Fruit fly (Drosophila melanogaster) whole organism, pupa: ENCODE results near the gene CG11841.

Source experiments
- CG10348 ChIP-seq: fragments of 200-800 bp; sonication (Bioruptor generic); IDR thresholded peaks from 2 replicates; pipeline ENCODE4 v1.3.6; 2022; ENCODE audit warnings: missing biosample characterization, missing genetic modification characterization
- CG12605 ChIP-seq: fragments of 200-800 bp; sonication (Bioruptor generic); IDR thresholded peaks from 2 replicates; pipeline ENCODE4 v1.3.6; 2022; ENCODE audit warnings: missing biosample characterization, missing genetic modification characterization
- CG13204 ChIP-seq: fragments of 200-800 bp; sonication (Bioruptor generic); optimal IDR thresholded peaks from 2 replicates; lab custom pipeline; 2018; ENCODE audit warnings: missing biosample characterization, mild to moderate bottlenecking, missing genetic modification characterization, moderate library complexity
- CG14655 ChIP-seq: fragments of 200-800 bp; sonication (Bioruptor generic); optimal IDR thresholded peaks from 3 replicates; lab custom pipeline; 2017; ENCODE audit warnings: mild to moderate bottlenecking, missing biosample characterization, missing genetic modification reagents, missing genetic modification characterization
- CG15710 ChIP-seq: fragments of 200-800 bp; sonication (Bioruptor generic); optimal IDR thresholded peaks from 2 replicates; lab custom pipeline; 2018; ENCODE audit warnings: missing biosample characterization, mild to moderate bottlenecking, missing genetic modification characterization, moderate library complexity
- CG17806 ChIP-seq: fragments of 200-800 bp; sonication (Bioruptor generic); optimal IDR thresholded peaks from 2 replicates; lab custom pipeline; 2018; ENCODE audit warnings: missing biosample characterization, mild to moderate bottlenecking, missing genetic modification characterization, moderate library complexity
- CG32121 ChIP-seq: fragments of 200-800 bp; sonication (Bioruptor generic); IDR thresholded peaks from 2 replicates; pipeline ENCODE4 v1.3.6; 2022; ENCODE audit warnings: missing biosample characterization, missing genetic modification characterization
- CG34367 ChIP-seq: fragments of 200-800 bp; sonication (Bioruptor generic); optimal IDR thresholded peaks from 2 replicates; lab custom pipeline; 2018; ENCODE audit warnings: missing biosample characterization, mild to moderate bottlenecking, missing genetic modification characterization
- CG4496 ChIP-seq: fragments of 200-800 bp; sonication (Bioruptor generic); IDR thresholded peaks from 3 replicates; pipeline ENCODE4 v1.3.6; 2022; ENCODE audit warnings: missing biosample characterization, missing genetic modification characterization
- CG8159 ChIP-seq: fragments of 200-800 bp; sonication (Bioruptor generic); optimal IDR thresholded peaks from 3 replicates; lab custom pipeline; 2018; ENCODE audit warnings: missing biosample characterization, mild to moderate bottlenecking, missing genetic modification characterization, moderate library complexity
- CG8301 ChIP-seq: fragments of 200-800 bp; sonication (Bioruptor generic); optimal IDR thresholded peaks from 2 replicates; lab custom pipeline; 2018; ENCODE audit warnings: missing biosample characterization, mild to moderate bottlenecking, missing genetic modification characterization
- CG9948 ChIP-seq: fragments of 200-800 bp; sonication (Bioruptor generic); optimal IDR thresholded peaks from 2 replicates; lab custom pipeline; 2018; ENCODE audit warnings: missing biosample characterization, mild to moderate bottlenecking, missing genetic modification characterization, moderate library complexity
- D1 ChIP-seq: fragments of 200-800 bp; sonication (Bioruptor generic); optimal IDR thresholded peaks from 2 replicates; lab custom pipeline; 2018; ENCODE audit warnings: missing biosample characterization, mild to moderate bottlenecking, missing genetic modification characterization, moderate library complexity
- EcR ChIP-seq: fragments of 200-800 bp; sonication (Bioruptor generic); optimal IDR thresholded peaks from 3 replicates; lab custom pipeline; 2019; ENCODE audit warnings: missing biosample characterization, missing genetic modification characterization, mild to moderate bottlenecking, moderate library complexity, missing genetic modification reagents
- Ets98B ChIP-seq: fragments of 200-800 bp; sonication (Bioruptor generic); IDR thresholded peaks from 2 replicates; pipeline ENCODE4 v1.3.6; 2022; ENCODE audit warnings: missing biosample characterization, missing genetic modification characterization
- Pif1A ChIP-seq: fragments of 200-800 bp; sonication (Bioruptor generic); optimal IDR thresholded peaks from 3 replicates; lab custom pipeline; 2016; ENCODE audit warnings: missing biosample characterization, missing genetic modification characterization
- Pif1B ChIP-seq: fragments of 200-800 bp; sonication (Bioruptor generic); optimal IDR thresholded peaks from 3 replicates; lab custom pipeline; 2016; ENCODE audit warnings: missing biosample characterization, missing genetic modification characterization
- Snoo ChIP-seq: fragments of 200-800 bp; sonication (Bioruptor generic); optimal IDR thresholded peaks from 3 replicates; lab custom pipeline; 2017; ENCODE audit warnings: missing biosample characterization, mild to moderate bottlenecking, missing genetic modification characterization, inconsistent platforms
- fd96Ca ChIP-seq: fragments of 200-800 bp; sonication (Bioruptor generic); IDR thresholded peaks from 3 replicates; pipeline ENCODE4 v1.3.6; 2022; ENCODE audit warnings: missing biosample characterization, missing genetic modification characterization
- gl ChIP-seq: fragments of 200-800 bp; sonication (Bioruptor generic); optimal IDR thresholded peaks from 2 replicates; lab custom pipeline; 2018; ENCODE audit warnings: missing biosample characterization, mild to moderate bottlenecking, missing genetic modification characterization
- rn ChIP-seq: fragments of 200-800 bp; sonication (Bioruptor generic); IDR thresholded peaks from 2 replicates; pipeline ENCODE4 v1.3.6; 2022; ENCODE audit warnings: missing biosample characterization, missing genetic modification characterization

CG11841 gene

DNA sequence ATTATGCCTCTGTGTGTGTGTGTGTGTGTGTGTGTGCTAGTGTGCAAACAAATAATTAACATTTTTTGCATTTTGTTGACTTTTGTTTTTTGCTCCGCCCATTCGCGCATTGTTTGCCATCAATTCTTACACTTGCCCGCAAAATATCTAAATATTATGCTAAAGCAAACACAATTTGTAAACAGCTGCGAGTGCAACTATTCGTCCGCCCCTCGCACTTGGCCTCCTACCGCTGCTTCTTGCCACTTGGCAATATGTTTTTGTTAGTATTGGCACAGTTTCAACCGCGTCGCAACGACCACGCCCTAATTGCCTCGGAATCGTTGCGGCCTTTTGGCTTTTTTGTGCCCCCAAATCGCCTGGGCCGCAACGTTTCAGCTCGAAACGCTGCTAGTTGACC lies 26.7 kb downstream of the CG11841 start:
- peak; percentile 63; the same call in 1 of the 2 replicates for TF ChIP-seq CG32121 (GFP tag; lab: Robert Waterston, UW)
- TF ChIP-seq CG34367 (tag; lab: Kevin White, UChicago): no peak
- TF ChIP-seq Pif1B (GFP tag; lab: Kevin White, UChicago): no peak
- TF ChIP-seq D1 (tag; lab: Kevin White, UChicago): no peak
- TF ChIP-seq Ets98B (GFP tag; lab: Robert Waterston, UW): no peak

DNA sequence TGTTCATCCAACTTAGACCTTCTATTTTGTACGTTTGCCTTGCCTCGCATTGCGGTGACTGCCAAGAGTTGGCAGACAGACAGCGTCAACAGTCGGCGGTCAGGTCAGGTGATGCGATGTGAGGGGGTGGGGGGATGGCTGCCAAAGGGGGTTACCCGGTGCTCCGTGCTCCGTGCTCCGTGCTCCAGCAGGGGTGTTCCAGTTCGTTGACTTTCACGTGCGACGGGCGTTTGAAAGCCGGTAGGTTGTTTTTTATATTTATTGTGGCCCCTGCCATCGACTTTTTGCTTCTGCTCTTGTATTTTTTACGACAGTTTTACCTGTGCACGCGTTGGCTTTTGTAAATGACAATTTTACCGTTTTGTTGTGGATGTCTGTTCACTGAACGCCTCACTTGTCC lies 31.2 kb downstream of the CG11841 start:
- TF ChIP-seq Pif1B (GFP tag; lab: Kevin White, UChicago): no peak
- no peak for TF ChIP-seq CG8301 (tag; lab: Kevin White, UChicago)
- TF ChIP-seq CG8159: no peak
- peak; percentile 70; the same call in 2 of the 3 replicates for TF ChIP-seq CG4496 (GFP tag; lab: Robert Waterston, UW)
- no peak for TF ChIP-seq CG34367 (tag; lab: Kevin White, UChicago)
- TF ChIP-seq CG32121 (GFP tag; lab: Robert Waterston, UW): no peak
- no peak for TF ChIP-seq CG12605 (GFP tag; lab: Robert Waterston, UW)
- TF ChIP-seq D1 (tag; lab: Kevin White, UChicago): no peak
- no peak for TF ChIP-seq rn (GFP tag; lab: Robert Waterston, UW)
- TF ChIP-seq EcR (GFP tag; lab: Kevin White, UChicago): peak; percentile 45
- TF ChIP-seq CG17806: no peak
- no peak for TF ChIP-seq CG10348 (GFP tag; lab: Robert Waterston, UW)
- TF ChIP-seq CG9948: no peak
- no peak for TF ChIP-seq Snoo (tag; lab: Kevin White, UChicago)
- TF ChIP-seq fd96Ca (GFP tag; lab: Robert Waterston, UW): 0 out of 3 replicates have a peak, but pooled peaks have one; percentile 31
- TF ChIP-seq Ets98B (GFP tag; lab: Robert Waterston, UW): 0 out of 2 replicates have a peak, but pooled peaks have one; percentile 26
- TF ChIP-seq Pif1A: no peak
- no peak for TF ChIP-seq CG14655 (GFP tag; lab: Kevin White, UChicago)
- no peak for TF ChIP-seq CG15710 (tag; lab: Kevin White, UChicago)
- peak; percentile 35 for TF ChIP-seq CG13204
- TF ChIP-seq gl (tag; lab: Kevin White, UChicago): no peak

DNA sequence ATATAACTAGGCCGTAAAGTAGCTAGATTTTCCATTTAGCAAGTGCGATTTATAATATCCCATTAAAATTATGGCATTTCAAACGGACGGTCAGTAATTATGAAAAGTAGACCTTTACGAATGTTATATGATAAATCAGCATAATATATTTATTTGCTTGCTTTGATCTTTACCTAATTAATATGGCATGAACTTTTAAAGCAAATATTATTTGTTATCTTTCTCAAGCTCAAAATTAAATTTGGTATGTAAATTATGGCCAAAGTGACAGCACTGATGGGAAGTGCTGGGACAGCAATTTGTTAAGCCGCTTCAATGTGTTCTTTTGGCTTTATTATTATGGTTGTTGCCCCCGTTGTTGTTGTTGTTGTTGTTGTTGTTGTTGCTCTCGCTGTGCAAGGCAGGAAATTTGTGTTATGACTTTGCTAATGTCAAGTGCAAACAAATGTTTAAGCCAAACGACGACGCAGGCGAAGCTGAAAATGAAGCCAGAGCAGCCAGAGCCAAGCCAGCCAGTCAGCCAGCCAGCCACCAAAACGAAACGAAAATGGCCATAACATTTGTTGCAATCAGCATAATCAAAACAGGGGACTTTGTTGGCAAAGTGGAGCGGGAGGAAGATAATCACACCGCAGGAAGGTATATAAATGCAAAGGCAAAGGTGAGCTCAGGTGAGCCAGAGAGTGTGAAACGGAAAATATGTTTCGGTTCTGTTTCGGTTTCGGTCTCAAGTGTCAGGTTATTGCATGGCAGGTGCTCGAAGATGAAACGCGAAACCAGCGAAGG lies 31.8 kb downstream of the CG11841 start:
- TF ChIP-seq CG34367 (tag; lab: Kevin White, UChicago) (no peak), CG14655 (GFP tag; lab: Kevin White, UChicago) (peak; percentile 10), CG8159 (peak; percentile 11), CG15710 (tag; lab: Kevin White, UChicago) (peak; percentile 6), CG12605 (GFP tag; lab: Robert Waterston, UW) (no peak), CG9948 (no peak)

DNA sequence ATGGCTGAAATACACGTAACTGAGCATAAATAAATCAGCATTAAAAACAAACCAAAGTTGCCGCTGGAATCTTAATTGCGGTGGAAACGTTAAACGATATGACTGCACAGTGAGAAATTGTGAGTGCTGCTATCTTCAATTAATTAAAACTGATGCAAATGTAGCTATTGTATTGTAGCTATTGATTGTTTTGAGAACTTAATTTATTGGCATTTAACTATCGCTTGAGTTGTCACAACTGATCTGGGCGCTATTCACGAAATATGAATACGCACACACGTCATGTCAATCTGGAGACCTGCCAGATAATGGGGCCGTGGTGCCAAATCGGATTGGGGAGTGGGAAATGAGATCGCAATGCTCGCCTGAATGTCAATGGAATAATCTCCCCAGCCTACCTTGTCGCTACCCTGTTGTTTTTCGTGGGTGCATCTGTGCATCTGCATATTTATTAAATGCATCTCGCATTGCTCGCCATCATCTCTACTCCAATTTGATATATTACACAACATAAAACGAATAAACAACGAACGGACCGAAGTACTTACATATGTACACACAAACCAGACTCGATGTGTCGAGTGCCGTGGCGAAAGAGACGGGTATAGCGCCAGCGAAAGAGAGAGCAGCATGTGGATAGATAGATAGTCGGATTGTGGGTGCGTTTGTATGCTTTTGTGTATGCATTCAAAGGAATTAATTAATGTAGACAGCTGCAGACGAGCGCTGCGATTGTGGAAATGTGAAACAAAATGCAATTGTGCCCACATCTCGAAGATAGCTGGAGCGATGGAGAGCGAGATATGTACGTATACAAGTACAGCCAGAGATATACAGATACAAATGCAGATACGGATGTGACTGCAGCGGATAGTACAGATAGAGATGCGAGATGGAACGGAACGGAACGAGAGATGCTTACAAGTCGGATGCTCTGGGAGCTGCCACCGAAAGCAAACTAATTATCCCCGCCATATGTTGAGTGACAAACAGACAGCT lies 32.9 kb downstream of the CG11841 start:
- peak; percentile 17; the same call in 1 of the 2 replicates for TF ChIP-seq CG12605 (GFP tag; lab: Robert Waterston, UW)
- peak; percentile 28 for TF ChIP-seq CG8301 (tag; lab: Kevin White, UChicago)
- peak; percentile 50 for TF ChIP-seq CG17806
- no peak for TF ChIP-seq fd96Ca (GFP tag; lab: Robert Waterston, UW)
- peak; percentile 39 for TF ChIP-seq Pif1B (GFP tag; lab: Kevin White, UChicago)
- peak; percentile 24 for TF ChIP-seq Pif1A
- no peak for TF ChIP-seq CG13204
- peak; percentile 58 for TF ChIP-seq CG8159
- no peak for TF ChIP-seq rn (GFP tag; lab: Robert Waterston, UW)
- peak; percentile 31 for TF ChIP-seq EcR (GFP tag; lab: Kevin White, UChicago)
- TF ChIP-seq CG14655 (GFP tag; lab: Kevin White, UChicago): peak; percentile 29
- peak; percentile 45 for TF ChIP-seq CG9948
- peak; percentile 33 for TF ChIP-seq CG15710 (tag; lab: Kevin White, UChicago)

DNA sequence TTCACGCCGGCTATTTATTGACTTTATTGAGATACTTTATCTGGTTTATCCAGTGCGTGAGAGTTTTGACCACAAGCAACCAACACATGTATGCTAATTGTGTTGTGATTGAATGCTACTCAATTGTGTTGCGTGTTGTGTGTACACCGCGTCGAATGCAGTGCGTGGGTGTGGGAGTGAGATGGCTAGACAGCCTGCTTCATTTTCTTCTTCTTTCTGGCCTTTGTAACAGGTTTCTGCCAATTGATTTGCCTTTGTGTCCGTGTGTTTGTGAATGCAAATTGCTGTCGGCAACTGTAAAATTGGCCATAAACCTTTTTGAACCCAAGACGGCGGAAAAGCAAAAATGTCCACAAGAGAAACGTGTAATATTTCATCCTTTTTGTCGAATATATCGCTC lies 36.0 kb downstream of the CG11841 start:
- TF ChIP-seq CG34367 (tag; lab: Kevin White, UChicago): no peak
- no peak for TF ChIP-seq CG12605 (GFP tag; lab: Robert Waterston, UW)
- TF ChIP-seq CG8159: no peak
- no peak for TF ChIP-seq Pif1A
- TF ChIP-seq D1 (tag; lab: Kevin White, UChicago): no peak
- TF ChIP-seq CG15710 (tag; lab: Kevin White, UChicago): no peak
- TF ChIP-seq CG4496 (GFP tag; lab: Robert Waterston, UW): no peak
- no peak for TF ChIP-seq EcR (GFP tag; lab: Kevin White, UChicago)
- TF ChIP-seq Pif1B (GFP tag; lab: Kevin White, UChicago): no peak
- no peak for TF ChIP-seq CG13204
- no peak for TF ChIP-seq CG9948
- TF ChIP-seq, all 21 proteins: peak for 0
